Worm (Caenorhabditis elegans) whole organism, L2 larva: ENCODE data around the gene ZC190.6.

Source experiments
- C34F6.9 ChIP-seq: fragments of 150-350 bp; optimal IDR thresholded peaks from 2 replicates; lab custom pipeline; 2014; ENCODE audit warnings: missing biosample characterization, missing genetic modification characterization
- alr-1 ChIP-seq: fragments of 150-350 bp; optimal IDR thresholded peaks from 2 replicates; lab custom pipeline; 2014; ENCODE audit warnings: missing biosample characterization, missing genetic modification characterization
- elt-1 ChIP-seq: fragments of 150-350 bp; optimal IDR thresholded peaks from 2 replicates; lab custom pipeline; 2014; ENCODE audit warnings: missing biosample characterization, missing genetic modification characterization
- fos-1 ChIP-seq: fragments of 150-350 bp; optimal IDR thresholded peaks from 2 replicates; lab custom pipeline; 2014; ENCODE audit warnings: missing biosample characterization, missing genetic modification characterization
- mdl-1 ChIP-seq, 2 experiments: fragments of 150-350 bp in 1 of 2; sonication (generic microtip) in 1 of 2; optimal IDR thresholded peaks; 2 replicates each; lab custom pipeline; 2017; ENCODE audit warnings: missing biosample characterization in 2 of 2, missing genetic modification characterization in 2 of 2
- nhr-25 ChIP-seq: fragments of 150-350 bp; sonication (generic microtip); optimal IDR thresholded peaks from 3 replicates; lab custom pipeline; 2014; ENCODE audit warnings: missing biosample characterization, missing genetic modification characterization
- nhr-6 ChIP-seq: fragments of 150-350 bp; optimal IDR thresholded peaks from 2 replicates; lab custom pipeline; 2014; ENCODE audit warnings: missing biosample characterization, missing genetic modification characterization
- unc-62 ChIP-seq: fragments of 150-350 bp; optimal IDR thresholded peaks from 2 replicates; lab custom pipeline; 2014; ENCODE audit warnings: missing biosample characterization, missing genetic modification reagents, missing genetic modification characterization

DNA sequence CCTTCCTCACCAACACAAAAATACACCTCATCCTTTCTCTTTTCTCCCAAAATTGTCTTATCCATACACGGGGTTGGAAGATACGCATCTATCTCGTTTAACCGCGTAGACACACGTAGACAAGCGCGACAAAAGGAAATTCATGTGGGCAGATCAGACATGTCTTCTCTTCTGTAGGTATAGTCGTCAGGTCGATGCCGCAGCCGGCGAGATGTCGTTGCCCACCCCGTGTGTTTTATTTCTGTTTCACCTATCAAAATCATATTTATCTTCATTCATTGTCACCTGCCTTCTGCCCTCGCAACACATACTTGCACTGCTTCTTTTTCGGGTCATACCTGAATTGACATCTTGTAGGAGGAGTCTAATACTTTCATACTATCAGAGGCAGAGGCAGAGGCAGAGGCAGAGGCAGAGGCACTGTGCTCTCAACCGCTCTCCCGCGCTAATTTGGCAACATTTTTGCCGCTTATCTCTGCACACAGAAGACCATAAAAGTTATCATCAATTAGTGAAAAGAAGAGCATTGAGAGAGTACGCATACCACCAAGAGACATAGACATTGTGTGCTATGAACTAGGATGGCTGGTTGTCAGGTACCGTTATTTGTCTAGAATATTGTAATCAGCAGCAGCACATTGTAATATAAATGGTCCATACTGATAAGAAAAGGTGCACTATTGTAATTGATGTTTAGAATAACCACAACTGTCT, 15.7 kb downstream of the ZC190.6 start:
- TF ChIP-seq nhr-6 (tag; lab: Kevin White, UChicago) (no peak), C34F6.9 (tag; lab: Kevin White, UChicago) (no peak), fos-1 (peak; percentile 53), elt-1 (tag; lab: Kevin White, UChicago) (no peak), alr-1 (no peak), nhr-25 (peak; percentile 72), unc-62 (GFP tag; lab: Kevin White, UChicago) (no peak), mdl-1 (tag; optimal IDR thresholded peaks at IDR 0.05; lab: Kevin White, UChicago) (no peak)
